Fruit fly (Drosophila melanogaster): ENCODE results near the gene jp.

- TF ChIP-seq CG1620 (GFP tag; optimal IDR thresholded peaks at IDR 0.05) (no peak), Crg-1 (GFP tag; optimal IDR thresholded peaks at IDR 0.05) (no peak), CG33017 (tag; optimal IDR thresholded peaks at IDR 0.05) (no peak)
Measured at dm6 chr2L:9562713-9563112, 3.8 kb downstream of the jp start.
